Worm (Caenorhabditis elegans): ENCODE data around the gene C44C10.5.

Gene C44C10.5

ce11 chrX:11661625-11662024 lies 28.7 kb upstream of the C44C10.5 start, which contains the start of gene sfxn-1.5 (continued):
- TF ChIP-seq nhr-102 (tag; optimal IDR thresholded peaks at IDR 0.05) = peak; percentile 13
- no peak for TF ChIP-seq arid-1 (GFP tag; conservative IDR thresholded peaks at IDR 0.05)
- TF ChIP-seq tra-1 (GFP tag; IDR thresholded peaks at IDR 0.05) = peak; percentile 68
- TF ChIP-seq hif-1 (tag; optimal IDR thresholded peaks at IDR 0.05) = peak in 1 of 2 experiments; percentile 23
- TF ChIP-seq dmd-8 (GFP tag; IDR thresholded peaks at IDR 0.05) = no peak
- TF ChIP-seq zfp-2 (tag; optimal IDR thresholded peaks at IDR 0.05) = no peak
- TF ChIP-seq nhr-76 (tag; optimal IDR thresholded peaks at IDR 0.05) = no peak
- no peak for TF ChIP-seq ceh-28 (tag; optimal IDR thresholded peaks at IDR 0.05)
- peak; percentile 63 for TF ChIP-seq mep-1 (tag; optimal IDR thresholded peaks at IDR 0.05)
- TF ChIP-seq hlh-30 (tag; optimal IDR thresholded peaks at IDR 0.05; ENCODE audit: insufficient read depth) = peak; percentile 16
- no peak for TF ChIP-seq sdz-12 (GFP tag; optimal IDR thresholded peaks at IDR 0.05)
- TF ChIP-seq fos-1 (tag; optimal IDR thresholded peaks at IDR 0.05) = no peak
- TF ChIP-seq egl-43 (GFP tag; IDR thresholded peaks at IDR 0.05) = no peak
- TF ChIP-seq nhr-77 (tag; optimal IDR thresholded peaks at IDR 0.05) = peak; percentile 90
- no peak for TF ChIP-seq lin-38 (GFP tag; IDR thresholded peaks at IDR 0.05)
- TF ChIP-seq F37D6.2 (tag; optimal IDR thresholded peaks at IDR 0.05) = no peak
- TF ChIP-seq unc-39 (tag; optimal IDR thresholded peaks at IDR 0.05) = no peak
- TF ChIP-seq lir-3 (tag; optimal IDR thresholded peaks at IDR 0.05) = no peak
- TF ChIP-seq nhr-48 (tag; optimal IDR thresholded peaks at IDR 0.05) = peak; percentile 84
- peak; percentile 6 for TF ChIP-seq T20F7.1 (GFP tag; optimal IDR thresholded peaks at IDR 0.05)
- TF ChIP-seq pha-4 (GFP tag; IDR thresholded peaks at IDR 0.05) = peak; percentile 29; the same call in 1 of the 2 replicates
- TF ChIP-seq pha-4 (tag; optimal IDR thresholded peaks at IDR 0.05) = no peak
- no peak for TF ChIP-seq T26A8.4 (GFP tag; IDR thresholded peaks at IDR 0.05)
- peak; percentile 39 for TF ChIP-seq mes-2 (tag; optimal IDR thresholded peaks at IDR 0.05; ENCODE audit: poor library complexity, severe bottlenecking)
- no peak for TF ChIP-seq ces-1 (GFP tag; optimal IDR thresholded peaks at IDR 0.05)
- peak; percentile 60 for TF ChIP-seq php-3 (GFP tag; IDR thresholded peaks at IDR 0.05)
- TF ChIP-seq nhr-41 (GFP tag; IDR thresholded peaks at IDR 0.05) = no peak
- peak; percentile 32 for TF ChIP-seq aha-1 (tag)
- no peak for TF ChIP-seq lin-29 (GFP tag; IDR thresholded peaks at IDR 0.05)
- no peak for TF ChIP-seq spr-1 (tag; optimal IDR thresholded peaks at IDR 0.05)
- no peak for TF ChIP-seq saeg-2 (GFP tag; IDR thresholded peaks at IDR 0.05)
- TF ChIP-seq hlh-11 (tag; optimal IDR thresholded peaks at IDR 0.05) = peak; percentile 82
- no peak for TF ChIP-seq egl-27 (tag; optimal IDR thresholded peaks at IDR 0.05)
- no peak for TF ChIP-seq lin-13 (GFP tag; optimal IDR thresholded peaks at IDR 0.05)
- TF ChIP-seq F10B5.3 (tag; optimal IDR thresholded peaks at IDR 0.05) = no peak
- TF ChIP-seq lin-15B (tag; optimal IDR thresholded peaks at IDR 0.05) = no peak
- no peak for TF ChIP-seq daf-12 (tag; optimal IDR thresholded peaks at IDR 0.05)
- no peak for TF ChIP-seq D1046.2 (GFP tag; IDR thresholded peaks at IDR 0.05)
- TF ChIP-seq nhr-11 (tag; optimal IDR thresholded peaks at IDR 0.05) = no peak
- no peak for TF ChIP-seq nhr-42 (GFP tag; IDR thresholded peaks at IDR 0.05)
- peak; percentile 95 for TF ChIP-seq dmd-6 (GFP tag; IDR thresholded peaks at IDR 0.05)
- TF ChIP-seq attf-4 (tag; optimal IDR thresholded peaks at IDR 0.05) = no peak
- no peak for TF ChIP-seq snpc-4 (tag; optimal IDR thresholded peaks at IDR 0.05)
- no peak for TF ChIP-seq madf-9 (GFP tag; conservative IDR thresholded peaks at IDR 0.05)
- TF ChIP-seq jun-1 (tag; optimal IDR thresholded peaks at IDR 0.05) = no peak
- TF ChIP-seq nhr-10 (tag; optimal IDR thresholded peaks at IDR 0.05) = peak; percentile 58
- no peak for TF ChIP-seq Y105C5A.15 (GFP tag; IDR thresholded peaks at IDR 0.05)
- no peak for TF ChIP-seq zip-2 (tag; optimal IDR thresholded peaks at IDR 0.05)
- no peak for TF ChIP-seq fkh-10 (GFP tag; optimal IDR thresholded peaks at IDR 0.05)
- TF ChIP-seq mxl-3 (GFP tag; optimal IDR thresholded peaks at IDR 0.05) = peak; percentile 55
- TF ChIP-seq madf-5 (GFP tag; IDR thresholded peaks at IDR 0.05) = no peak
- TF ChIP-seq snpc-1.2 (GFP tag; IDR thresholded peaks at IDR 0.05) = no peak
- TF ChIP-seq hmg-1.1 (GFP tag; IDR thresholded peaks at IDR 0.05) = no peak
